Worm (Caenorhabditis elegans) whole organism, L2 larva: ENCODE data around the gene ZC395.11.
A peak's percentile ranks its signal among the peaks of the same experiment; 100 is the strongest.

Experiments used
- C34F6.9 ChIP-seq: fragments of 150-350 bp; optimal IDR thresholded peaks from 2 replicates; lab custom pipeline; 2014; ENCODE audit warnings: missing biosample characterization, missing genetic modification characterization
- F13H6.1 ChIP-seq: sonication (generic microtip); optimal IDR thresholded peaks from 2 replicates; lab custom pipeline; 2016; ENCODE audit warnings: missing genetic modification characterization, missing compliant biosample characterization
- R02D3.7 ChIP-seq: fragments of 150-350 bp; optimal IDR thresholded peaks from 2 replicates; lab custom pipeline; 2014; ENCODE audit warnings: missing biosample characterization, missing genetic modification characterization
- Y55F3AM.14 ChIP-seq: fragments of 200-800 bp; sonication (Bioruptor generic); optimal IDR thresholded peaks from 2 replicates; lab custom pipeline; 2018; ENCODE audit warnings: mild to moderate bottlenecking, missing genetic modification characterization, missing compliant biosample characterization
- ZK546.5 ChIP-seq: sonication (generic microtip); optimal IDR thresholded peaks from 2 replicates; lab custom pipeline; 2017; ENCODE audit warnings: missing biosample characterization, missing genetic modification characterization
- alr-1 ChIP-seq: fragments of 150-350 bp; optimal IDR thresholded peaks from 2 replicates; lab custom pipeline; 2014; ENCODE audit warnings: missing biosample characterization, missing genetic modification characterization
- ama-1 ChIP-seq: fragments of 150-350 bp; optimal IDR thresholded peaks from 2 replicates; lab custom pipeline; 2018; ENCODE audit warnings: inconsistent platforms
- ceh-82 ChIP-seq: fragments of 150-350 bp; optimal IDR thresholded peaks from 2 replicates; lab custom pipeline; 2014; ENCODE audit warnings: missing biosample characterization, missing genetic modification characterization
- crh-2 ChIP-seq: sonication (generic microtip); optimal IDR thresholded peaks from 2 replicates; lab custom pipeline; 2017; ENCODE audit warnings: missing biosample characterization, missing genetic modification characterization
- dmd-4 ChIP-seq: sonication (generic microtip); optimal IDR thresholded peaks from 2 replicates; lab custom pipeline; 2017; ENCODE audit warnings: missing biosample characterization, missing genetic modification characterization
- egl-27 ChIP-seq: sonication (generic microtip); optimal IDR thresholded peaks from 3 replicates; lab custom pipeline; 2017; ENCODE audit warnings: missing biosample characterization, missing genetic modification reagents, missing genetic modification characterization
- elt-1 ChIP-seq: fragments of 150-350 bp; optimal IDR thresholded peaks from 2 replicates; lab custom pipeline; 2014; ENCODE audit warnings: missing biosample characterization, missing genetic modification characterization
- elt-3 ChIP-seq: sonication (generic microtip); optimal IDR thresholded peaks from 2 replicates; lab custom pipeline; 2017; ENCODE audit warnings: missing biosample characterization, missing genetic modification characterization
- fos-1 ChIP-seq: fragments of 150-350 bp; optimal IDR thresholded peaks from 2 replicates; lab custom pipeline; 2014; ENCODE audit warnings: missing biosample characterization, missing genetic modification characterization
- gmeb-1 ChIP-seq: fragments of 150-350 bp; optimal IDR thresholded peaks from 2 replicates; lab custom pipeline; 2014; ENCODE audit warnings: missing biosample characterization, missing genetic modification characterization
- lin-11 ChIP-seq: fragments of 150-350 bp; sonication (generic microtip); optimal IDR thresholded peaks from 2 replicates; lab custom pipeline; 2014; ENCODE audit warnings: missing biosample characterization, missing genetic modification characterization, inconsistent platforms, mixed read lengths
- lin-13 ChIP-seq: fragments of 150-350 bp; optimal IDR thresholded peaks from 2 replicates; lab custom pipeline; 2014; ENCODE audit warnings: missing biosample characterization, missing genetic modification reagents, missing genetic modification characterization
- lsy-2 ChIP-seq, 2 experiments: fragments of 150-350 bp in 1 of 2; sonication (generic microtip) in 1 of 2; optimal IDR thresholded peaks; 2 replicates each; lab custom pipeline; 2014 to 2017; ENCODE audit warnings: missing biosample characterization in 2 of 2, missing genetic modification characterization in 2 of 2
- mab-5 ChIP-seq: fragments of 150-350 bp; optimal IDR thresholded peaks from 2 replicates; lab custom pipeline; 2014; ENCODE audit warnings: missing biosample characterization, missing genetic modification characterization
- mdl-1 ChIP-seq, 2 experiments: fragments of 150-350 bp in 1 of 2; sonication (generic microtip) in 1 of 2; optimal IDR thresholded peaks; 2 replicates each; lab custom pipeline; 2017; ENCODE audit warnings: missing biosample characterization in 2 of 2, missing genetic modification characterization in 2 of 2
- nhr-10 ChIP-seq: sonication (generic microtip); optimal IDR thresholded peaks from 2 replicates; lab custom pipeline; 2017; ENCODE audit warnings: missing biosample characterization, missing genetic modification characterization
- nhr-12 ChIP-seq: fragments of 150-350 bp; optimal IDR thresholded peaks from 2 replicates; lab custom pipeline; 2014; ENCODE audit warnings: missing biosample characterization, missing genetic modification characterization
- nhr-129 ChIP-seq: fragments of 150-350 bp; optimal IDR thresholded peaks from 2 replicates; lab custom pipeline; 2014; ENCODE audit warnings: missing biosample characterization, missing genetic modification characterization
- nhr-21 ChIP-seq: fragments of 150-350 bp; optimal IDR thresholded peaks from 2 replicates; lab custom pipeline; 2014; ENCODE audit warnings: missing biosample characterization, missing genetic modification characterization
- nhr-237 ChIP-seq: fragments of 150-350 bp; optimal IDR thresholded peaks from 2 replicates; lab custom pipeline; 2014; ENCODE audit warnings: missing biosample characterization, missing genetic modification characterization
- nhr-25 ChIP-seq: fragments of 150-350 bp; sonication (generic microtip); optimal IDR thresholded peaks from 3 replicates; lab custom pipeline; 2014; ENCODE audit warnings: missing biosample characterization, missing genetic modification characterization
- nhr-77 ChIP-seq: fragments of 150-350 bp; optimal IDR thresholded peaks from 2 replicates; lab custom pipeline; 2014; ENCODE audit warnings: missing biosample characterization, missing genetic modification characterization
- peb-1 ChIP-seq: fragments of 150-350 bp; optimal IDR thresholded peaks from 2 replicates; lab custom pipeline; 2014; ENCODE audit warnings: missing biosample characterization, missing genetic modification characterization
- sem-4 ChIP-seq: fragments of 150-350 bp; optimal IDR thresholded peaks from 2 replicates; lab custom pipeline; 2014; ENCODE audit warnings: missing biosample characterization, missing genetic modification reagents, missing genetic modification characterization
- skn-1 ChIP-seq: sonication (generic microtip); optimal IDR thresholded peaks from 2 replicates; lab custom pipeline; 2017; ENCODE audit warnings: missing biosample characterization, missing genetic modification characterization
- sma-3 ChIP-seq: sonication (generic microtip); optimal IDR thresholded peaks from 2 replicates; lab custom pipeline; 2016; ENCODE audit warnings: missing genetic modification reagents, missing genetic modification characterization, missing compliant biosample characterization
- sma-9 ChIP-seq, 2 experiments: fragments of 150-350 bp in 1 of 2; sonication (generic microtip) in 1 of 2; optimal IDR thresholded peaks; 2 replicates each; lab custom pipeline; 2014 to 2016; ENCODE audit warnings: missing genetic modification characterization in 2 of 2, mild to moderate bottlenecking in 1 of 2, missing biosample characterization in 1 of 2, missing compliant biosample characterization in 1 of 2, missing genetic modification reagents in 1 of 2, moderate library complexity in 1 of 2
- snpc-4 ChIP-seq: fragments of 150-350 bp; optimal IDR thresholded peaks from 2 replicates; lab custom pipeline; 2014; ENCODE audit warnings: missing biosample characterization, missing genetic modification characterization
- unc-55 ChIP-seq: fragments of 150-350 bp; sonication (generic microtip); optimal IDR thresholded peaks from 3 replicates; lab custom pipeline; 2014; ENCODE audit warnings: missing biosample characterization, missing genetic modification reagents, missing genetic modification characterization
- unc-62 ChIP-seq: fragments of 150-350 bp; optimal IDR thresholded peaks from 2 replicates; lab custom pipeline; 2014; ENCODE audit warnings: missing biosample characterization, missing genetic modification reagents, missing genetic modification characterization
- zag-1 ChIP-seq: fragments of 150-350 bp; optimal IDR thresholded peaks from 2 replicates; lab custom pipeline; 2014; ENCODE audit warnings: missing biosample characterization, missing genetic modification characterization
- ztf-11 ChIP-seq: sonication (generic microtip); optimal IDR thresholded peaks from 2 replicates; lab custom pipeline; 2017; ENCODE audit warnings: missing biosample characterization, missing genetic modification characterization
- ztf-4 ChIP-seq: fragments of 150-350 bp; optimal IDR thresholded peaks from 2 replicates; lab custom pipeline; 2014; ENCODE audit warnings: missing biosample characterization, missing genetic modification characterization

The ZC395.11 gene

ce11 chrIII:5280228-5280627 is 5.9 kb downstream of the ZC395.11 start:
- no peak for TF ChIP-seq sem-4 (tag; lab: Kevin White, UChicago)
- no peak for TF ChIP-seq skn-1
- TF ChIP-seq ceh-82: no peak
- peak; percentile 43 for TF ChIP-seq nhr-129 (tag; lab: Kevin White, UChicago)
- no peak for TF ChIP-seq zag-1 (tag; lab: Kevin White, UChicago)
- peak; percentile 17 for TF ChIP-seq crh-2 (tag; lab: Kevin White, UChicago)
- TF ChIP-seq alr-1 (tag; lab: Kevin White, UChicago): no peak
- no peak for TF ChIP-seq unc-62 (GFP tag; lab: Kevin White, UChicago)
- peak; percentile 31 for TF ChIP-seq C34F6.9 (tag; lab: Kevin White, UChicago)
- peak in 1 of 2 experiments; percentile 46 for TF ChIP-seq lsy-2 (tag; optimal IDR thresholded peaks at IDR 0.05; lab: Kevin White, UChicago)
- no peak for TF ChIP-seq nhr-12 (tag; lab: Kevin White, UChicago)
- peak; percentile 14 for TF ChIP-seq unc-55
- no peak for TF ChIP-seq dmd-4 (tag; lab: Kevin White, UChicago)
- TF ChIP-seq egl-27: peak; percentile 34
- TF ChIP-seq nhr-10 (tag; lab: Kevin White, UChicago): no peak
- TF ChIP-seq sma-9 (GFP tag; optimal IDR thresholded peaks at IDR 0.05; lab: Kevin White, UChicago): peak; percentile 14
- no peak for TF ChIP-seq sma-9 (tag; optimal IDR thresholded peaks at IDR 0.05; lab: Kevin White, UChicago)
- no peak for TF ChIP-seq peb-1 (tag; lab: Kevin White, UChicago)

ce11 chrIII:5277740-5278139 is 8.4 kb downstream of the ZC395.11 start, which contains the start of gene clk-1:
Gene clk-1 (plus strand): TSS chrIII:5277894.
- TF ChIP-seq ztf-11 (tag; lab: Kevin White, UChicago) (no peak), sma-3 (GFP tag; lab: Kevin White, UChicago) (no peak), R02D3.7 (tag; lab: Kevin White, UChicago) (no peak), lsy-2 (tag; optimal IDR thresholded peaks at IDR 0.05; lab: Kevin White, UChicago) (no peak), nhr-25 (no peak), nhr-21 (tag; lab: Kevin White, UChicago) (no peak), peb-1 (tag; lab: Kevin White, UChicago) (no peak), alr-1 (tag; lab: Kevin White, UChicago) (no peak), ZK546.5 (no peak), nhr-77 (tag; lab: Kevin White, UChicago) (no peak), mab-5 (no peak), nhr-237 (tag; lab: Kevin White, UChicago) (no peak), mdl-1 (tag; optimal IDR thresholded peaks at IDR 0.05; lab: Kevin White, UChicago) (no peak), Y55F3AM.14 (GFP tag; lab: Kevin White, UChicago) (no peak)

ce11 chrIII:5274715-5275355 is 11.3 kb downstream of the ZC395.11 start, which contains the start of the genes daf-41 and toc-1:
Gene daf-41 (minus strand): TSS chrIII:5274765.
Gene toc-1 (plus strand): TSS chrIII:5275251.
- TF ChIP-seq ztf-4 (tag; lab: Kevin White, UChicago) (peak; percentile 30), lin-13 (GFP tag; lab: Kevin White, UChicago) (peak; percentile 62), F13H6.1 (tag; lab: Kevin White, UChicago) (peak; percentile 4), ztf-11 (tag; lab: Kevin White, UChicago) (no peak), ama-1 (lab: Kevin White, UChicago) (no peak), sma-3 (GFP tag; lab: Kevin White, UChicago) (no peak), fos-1 (tag; lab: Kevin White, UChicago) (peak; percentile 23), nhr-25 (peak; percentile 3), mab-5 (no peak), nhr-129 (tag; lab: Kevin White, UChicago) (peak; percentile 31), elt-3 (no peak), elt-1 (tag; lab: Kevin White, UChicago) (no peak), ceh-82 (no peak), nhr-237 (tag; lab: Kevin White, UChicago) (no peak), lsy-2 (tag; optimal IDR thresholded peaks at IDR 0.05; lab: Kevin White, UChicago) (peak in 1 of 2 experiments; percentile 73), snpc-4 (tag; lab: Kevin White, UChicago) (no peak), crh-2 (tag; lab: Kevin White, UChicago) (peak; percentile 55), unc-55 (peak; percentile 66), dmd-4 (tag; lab: Kevin White, UChicago) (no peak), ZK546.5 (no peak), lin-11 (peak; percentile 68), egl-27 (no peak), gmeb-1 (tag; lab: Kevin White, UChicago) (peak; percentile 11), C34F6.9 (tag; lab: Kevin White, UChicago) (peak; percentile 82)
- TF ChIP-seq, all 48 proteins: peak for 12
